Fruit fly (Drosophila melanogaster) whole organism, prepupa: Measurements from ENCODE around the gene Shc.

Source experiments
- Blimp-1 ChIP-seq: fragments of 200-800 bp; sonication (Bioruptor generic); optimal IDR thresholded peaks from 3 replicates; lab custom pipeline; 2017; ENCODE audit warnings: missing biosample characterization, missing genetic modification characterization, mild to moderate bottlenecking, moderate library complexity, missing genetic modification reagents
- CG10631 ChIP-seq: fragments of 200-800 bp; sonication (Bioruptor generic); optimal IDR thresholded peaks from 2 replicates; lab custom pipeline; 2016; ENCODE audit warnings: missing biosample characterization, missing genetic modification characterization
- CG10669 ChIP-seq: fragments of 200-800 bp; sonication (Bioruptor generic); optimal IDR thresholded peaks from 3 replicates; lab custom pipeline; 2018; ENCODE audit warnings: missing biosample characterization, mild to moderate bottlenecking, missing genetic modification characterization, moderate library complexity
- CG11294 ChIP-seq: fragments of 200-800 bp; sonication (Bioruptor generic); IDR thresholded peaks from 2 replicates; pipeline ENCODE4 v1.3.6; 2022; ENCODE audit warnings: missing biosample characterization, missing genetic modification characterization
- CG11762 ChIP-seq: fragments of 200-800 bp; sonication (Bioruptor generic); optimal IDR thresholded peaks from 3 replicates; lab custom pipeline; 2016; ENCODE audit warnings: missing biosample characterization, missing genetic modification characterization; ENCODE audit not compliant: insufficient read depth
- CG11902 ChIP-seq: fragments of 200-800 bp; sonication (Bioruptor generic); optimal IDR thresholded peaks from 3 replicates; lab custom pipeline; 2016; ENCODE audit warnings: missing biosample characterization, missing genetic modification characterization
- CG1621 ChIP-seq: fragments of 200-800 bp; sonication (Bioruptor generic); optimal IDR thresholded peaks from 3 replicates; lab custom pipeline; 2018; ENCODE audit warnings: missing biosample characterization, mild to moderate bottlenecking, missing genetic modification characterization
- CG16779 ChIP-seq: fragments of 200-800 bp; sonication (Bioruptor generic); optimal IDR thresholded peaks from 3 replicates; lab custom pipeline; 2017; ENCODE audit warnings: missing biosample characterization, mild to moderate bottlenecking, missing genetic modification characterization
- CG31627 ChIP-seq: fragments of 200-800 bp; sonication (Bioruptor generic); optimal IDR thresholded peaks from 3 replicates; lab custom pipeline; 2016; ENCODE audit warnings: missing biosample characterization, missing genetic modification characterization
- CG32006 ChIP-seq: fragments of 200-800 bp; sonication (Bioruptor generic); optimal IDR thresholded peaks from 3 replicates; lab custom pipeline; 2017; ENCODE audit warnings: missing biosample characterization, mild to moderate bottlenecking, missing genetic modification characterization
- CG3919 ChIP-seq: fragments of 200-800 bp; sonication (Bioruptor generic); optimal IDR thresholded peaks from 3 replicates; lab custom pipeline; 2016; ENCODE audit warnings: missing biosample characterization, missing genetic modification characterization
- CG6163 ChIP-seq: fragments of 200-800 bp; sonication (Bioruptor generic); IDR thresholded peaks from 3 replicates; pipeline ENCODE4 v1.3.6; 2022; ENCODE audit warnings: missing biosample characterization, missing genetic modification characterization
- CG6792 ChIP-seq: fragments of 200-800 bp; sonication (Bioruptor generic); optimal IDR thresholded peaks from 3 replicates; lab custom pipeline; 2016; ENCODE audit warnings: missing biosample characterization, missing genetic modification characterization
- CG6808 ChIP-seq: fragments of 200-800 bp; sonication (Bioruptor generic); optimal IDR thresholded peaks from 3 replicates; lab custom pipeline; 2017; ENCODE audit warnings: missing biosample characterization, missing genetic modification characterization, mild to moderate bottlenecking, moderate library complexity, missing genetic modification reagents
- CG8119 ChIP-seq: fragments of 200-800 bp; sonication (Bioruptor generic); IDR thresholded peaks from 3 replicates; pipeline ENCODE4 v1.3.6; 2022; ENCODE audit warnings: missing biosample characterization, missing genetic modification characterization
- CG8319 ChIP-seq: fragments of 200-800 bp; sonication (Bioruptor generic); optimal IDR thresholded peaks from 3 replicates; lab custom pipeline; 2016; ENCODE audit warnings: missing biosample characterization, missing genetic modification characterization
- Eip78C ChIP-seq: fragments of 200-800 bp; sonication (Bioruptor generic); peaks from one replicate; lab custom pipeline; 2016; ENCODE audit warnings: missing biosample characterization, missing genetic modification characterization
- Eip93F ChIP-seq: fragments of 200-800 bp; sonication (Bioruptor generic); optimal IDR thresholded peaks from 2 replicates; lab custom pipeline; 2016; ENCODE audit warnings: missing biosample characterization, mild to moderate bottlenecking, missing genetic modification characterization
- Hr39 ChIP-seq: fragments of 200-800 bp; sonication (Bioruptor generic); optimal IDR thresholded peaks from 2 replicates; lab custom pipeline; 2016; ENCODE audit warnings: missing biosample characterization, missing genetic modification characterization
- Met ChIP-seq: fragments of 200-800 bp; sonication (Bioruptor generic); optimal IDR thresholded peaks from 3 replicates; lab custom pipeline; 2016; ENCODE audit warnings: missing biosample characterization, missing genetic modification characterization
- Sox102F ChIP-seq: fragments of 200-800 bp; sonication (Bioruptor generic); optimal IDR thresholded peaks from 2 replicates; lab custom pipeline; 2016; ENCODE audit warnings: missing biosample characterization, mild to moderate bottlenecking, missing genetic modification characterization
- Sox14 ChIP-seq: fragments of 200-800 bp; sonication (Bioruptor generic); optimal IDR thresholded peaks from 3 replicates; lab custom pipeline; 2016; ENCODE audit warnings: missing biosample characterization, missing genetic modification characterization
- dac ChIP-seq: fragments of 200-800 bp; sonication (Bioruptor generic); optimal IDR thresholded peaks from 2 replicates; lab custom pipeline; 2017; ENCODE audit warnings: missing biosample characterization, mild to moderate bottlenecking, missing genetic modification characterization
- eg ChIP-seq: fragments of 200-800 bp; sonication (Bioruptor generic); IDR thresholded peaks from 3 replicates; pipeline ENCODE4 v1.3.6; 2022; ENCODE audit warnings: missing biosample characterization, missing genetic modification characterization
- esn ChIP-seq: fragments of 200-800 bp; sonication (Bioruptor generic); optimal IDR thresholded peaks from 2 replicates; lab custom pipeline; 2016; ENCODE audit warnings: missing biosample characterization, mild to moderate bottlenecking, missing genetic modification characterization, moderate library complexity
- fd59A ChIP-seq: fragments of 200-800 bp; sonication (Bioruptor generic); optimal IDR thresholded peaks from 2 replicates; lab custom pipeline; 2017; ENCODE audit warnings: missing biosample characterization, mild to moderate bottlenecking, missing genetic modification characterization, missing genetic modification reagents
- fd85E ChIP-seq: fragments of 200-800 bp; sonication (Bioruptor generic); optimal IDR thresholded peaks from 3 replicates; lab custom pipeline; 2016; ENCODE audit warnings: missing biosample characterization, missing genetic modification characterization
- fkh ChIP-seq: fragments of 200-800 bp; sonication (Bioruptor generic); optimal IDR thresholded peaks from 3 replicates; lab custom pipeline; 2017; ENCODE audit warnings: missing biosample characterization, mild to moderate bottlenecking, missing genetic modification characterization, moderate library complexity
- lz ChIP-seq: fragments of 200-800 bp; sonication (Bioruptor generic); optimal IDR thresholded peaks from 3 replicates; lab custom pipeline; 2016; ENCODE audit warnings: missing biosample characterization, missing genetic modification characterization
- net ChIP-seq: fragments of 200-800 bp; sonication (Bioruptor generic); optimal IDR thresholded peaks from 3 replicates; lab custom pipeline; 2016; ENCODE audit warnings: missing biosample characterization, missing genetic modification characterization
- ss ChIP-seq, 2 experiments: fragments of 200-800 bp; sonication (Bioruptor generic); optimal IDR thresholded peaks; 2 replicates in 1 of 2; 3 replicates in 1 of 2; lab custom pipeline; 2017 to 2018; ENCODE audit warnings: mild to moderate bottlenecking in 2 of 2, missing biosample characterization in 2 of 2, missing genetic modification characterization in 2 of 2, moderate library complexity in 1 of 2
- topi ChIP-seq: fragments of 200-800 bp; sonication (Bioruptor generic); optimal IDR thresholded peaks from 3 replicates; lab custom pipeline; 2016; ENCODE audit warnings: missing biosample characterization, missing genetic modification characterization
- vri ChIP-seq: fragments of 200-800 bp; sonication (Bioruptor generic); optimal IDR thresholded peaks from 3 replicates; lab custom pipeline; 2016; ENCODE audit warnings: missing biosample characterization, mild to moderate bottlenecking, missing genetic modification characterization

Shc gene

DNA sequence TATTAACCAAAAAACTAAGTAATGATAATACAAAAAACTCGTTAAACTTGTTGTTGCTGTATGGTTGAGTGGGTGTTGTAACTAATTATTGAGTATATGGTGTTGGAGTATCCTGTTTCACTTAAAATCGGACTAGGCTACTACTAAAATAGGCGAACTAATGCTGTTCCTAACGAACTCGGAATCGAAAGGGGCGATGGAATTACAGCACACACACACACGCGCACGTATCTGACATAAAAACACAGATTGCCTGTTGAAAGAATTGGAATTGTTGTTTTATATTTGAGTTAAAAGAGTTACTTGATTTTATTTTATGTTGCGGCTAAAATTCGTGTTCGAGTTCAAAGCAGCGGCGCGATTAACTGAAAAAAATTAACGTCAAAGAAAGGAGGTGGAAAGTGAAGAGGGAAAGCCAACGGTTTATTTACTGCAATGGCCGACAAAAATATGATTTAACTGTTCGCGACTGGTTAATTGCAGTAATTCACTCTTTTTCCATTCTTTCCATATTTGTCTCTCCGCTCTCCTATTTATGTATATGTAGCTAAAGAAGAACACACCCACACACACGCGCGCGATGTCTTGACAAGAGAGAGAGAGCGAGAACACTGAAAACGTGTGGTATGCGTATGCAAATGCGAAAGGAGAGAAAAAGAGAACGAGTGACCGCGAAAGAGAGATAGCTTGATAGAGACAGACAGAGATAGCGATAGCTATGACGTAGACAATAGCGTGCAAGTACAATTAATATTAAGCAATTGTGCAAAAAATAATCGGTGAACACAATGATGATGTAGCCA lies 25.3 kb upstream of the Shc start (continued):
- TF ChIP-seq vri (GFP tag; lab: Kevin White, UChicago), result peak; percentile 67
- TF ChIP-seq CG8119 (GFP tag; lab: Robert Waterston, UW), result no peak
- TF ChIP-seq CG6792, result no peak
- no peak for TF ChIP-seq Eip78C
- no peak for TF ChIP-seq fd85E (GFP tag; lab: Kevin White, UChicago)
- no peak for TF ChIP-seq Hr39
- TF ChIP-seq CG6163, result peak; percentile 56; the same call in 2 of the 3 replicates
- no peak for TF ChIP-seq esn (GFP tag; lab: Kevin White, UChicago)
- no peak for TF ChIP-seq Met (GFP tag; lab: Kevin White, UChicago)
- TF ChIP-seq dac (GFP tag; lab: Kevin White, UChicago), result no peak

DNA sequence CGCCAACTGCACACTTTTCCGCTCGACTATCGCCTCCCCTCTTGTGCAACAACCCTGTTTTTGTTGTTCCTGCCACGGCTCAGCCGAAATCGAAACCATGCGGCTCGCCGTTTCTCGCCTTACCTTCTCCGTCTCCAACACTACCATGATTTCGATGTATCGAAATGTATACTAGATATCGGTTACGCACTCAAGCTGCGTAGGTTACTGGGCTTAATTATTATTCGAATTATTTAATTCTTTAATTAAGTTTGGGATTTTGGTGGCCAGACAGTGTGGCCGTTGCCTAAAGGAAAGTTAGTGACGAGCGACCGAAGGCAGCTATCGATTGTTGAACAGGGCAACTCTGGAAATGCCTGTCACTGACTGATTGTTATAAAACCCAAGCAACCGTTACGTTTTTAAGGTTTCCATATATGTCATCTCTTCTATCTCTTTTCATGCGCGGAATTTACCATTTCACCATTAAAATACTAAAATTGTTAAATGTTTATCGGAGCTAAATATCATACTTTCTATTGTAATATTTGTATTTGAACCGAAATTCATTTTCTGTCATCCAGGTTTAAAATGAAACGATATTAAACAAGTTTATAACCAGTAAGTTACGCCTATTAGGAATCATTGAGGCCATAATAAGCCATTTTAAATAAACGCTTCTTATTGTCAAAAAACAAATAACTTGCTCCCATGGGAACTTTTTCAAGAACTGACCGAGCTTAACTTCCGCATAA lies 24.5 kb upstream of the Shc start, which contains the start of gene eIF4E1:
eIF4E1 (minus strand) TSS at position 304 of the 734 bp plus-strand sequence.
- no peak for TF ChIP-seq CG3919
- peak; percentile 8 for TF ChIP-seq topi (GFP tag; lab: Kevin White, UChicago)
- peak; percentile 14 for TF ChIP-seq lz (GFP tag; lab: Kevin White, UChicago)
- TF ChIP-seq Eip78C, result peak; percentile 83
- no peak for TF ChIP-seq CG10631 (GFP tag; lab: Kevin White, UChicago)
- no peak for TF ChIP-seq CG11294
- TF ChIP-seq CG6163, result 0 out of 3 replicates have a peak, but pooled peaks have one; percentile 0
- peak; percentile 9 for TF ChIP-seq CG31627
- TF ChIP-seq, all 60 proteins: peak for 5

DNA sequence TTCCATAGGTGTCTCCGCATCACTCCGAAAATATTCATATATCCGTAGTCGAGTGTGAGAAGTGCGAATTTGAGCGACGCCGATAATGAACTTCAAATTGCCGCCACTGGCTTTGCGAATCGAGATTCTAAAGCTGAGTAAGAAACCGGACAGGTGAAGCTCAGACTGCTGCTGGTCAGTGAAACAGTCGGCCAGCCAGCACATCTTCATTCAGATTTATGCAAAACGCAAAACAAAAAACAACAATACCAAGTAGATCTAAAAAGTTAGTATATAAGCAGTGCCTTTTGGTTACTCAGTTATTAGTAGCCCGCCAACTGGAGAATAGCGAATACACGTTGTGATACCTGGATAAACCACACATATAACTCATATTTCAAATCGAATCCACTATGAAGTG lies 22.3 kb upstream of the Shc start, which contains the start of gene Cpr67B:
Cpr67B (plus strand) TSS at position 301 of the 400 bp plus-strand sequence.
- TF ChIP-seq fd85E (GFP tag; lab: Kevin White, UChicago) (no peak), CG11294 (no peak), CG8319 (no peak), Blimp-1 (GFP tag; lab: Kevin White, UChicago) (no peak), fd59A (GFP tag; lab: Kevin White, UChicago) (no peak), CG32006 (GFP tag; lab: Kevin White, UChicago) (no peak), Met (GFP tag; lab: Kevin White, UChicago) (no peak), CG11762 (GFP tag; lab: Kevin White, UChicago) (no peak), eg (GFP tag; lab: Robert Waterston, UW) (no peak), ss (GFP tag; optimal IDR thresholded peaks at IDR 0.05; lab: Kevin White, UChicago) (no peak), dac (GFP tag; lab: Kevin White, UChicago) (no peak), CG10669 (GFP tag; lab: Kevin White, UChicago) (no peak), CG6808 (no peak), CG11902 (GFP tag; lab: Kevin White, UChicago) (no peak), CG10631 (GFP tag; lab: Kevin White, UChicago) (no peak), fkh (GFP tag; lab: Kevin White, UChicago) (no peak), CG6163 (no peak), Sox102F (no peak)

DNA sequence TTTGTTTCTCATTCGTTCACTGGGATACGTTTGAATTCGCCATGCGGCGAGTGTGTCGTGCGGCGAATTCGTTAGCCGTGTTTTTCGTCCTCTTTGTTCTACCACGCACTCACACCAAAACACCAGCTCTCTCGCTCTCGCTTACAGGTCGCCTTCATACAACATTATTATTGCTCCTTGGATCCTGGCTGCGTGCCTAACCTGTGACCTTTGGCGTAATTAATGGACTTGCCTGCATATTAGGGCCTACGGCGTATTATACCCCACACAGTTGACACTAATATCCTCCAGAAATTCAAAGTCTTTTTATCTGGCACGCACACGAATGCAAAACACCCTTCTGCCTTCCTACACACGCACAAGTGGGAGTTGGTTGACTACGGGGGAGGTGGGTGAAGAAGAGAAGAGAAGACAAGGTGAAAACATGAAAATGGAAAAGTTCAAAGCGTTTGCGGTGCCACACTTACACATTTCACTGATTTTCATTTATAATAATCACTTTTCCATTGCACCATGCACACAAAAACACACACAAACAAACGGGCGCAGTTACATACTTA lies 16.7 kb upstream of the Shc start:
- no peak for TF ChIP-seq Eip93F (GFP tag; lab: Kevin White, UChicago)
- peak; percentile 80 for TF ChIP-seq Sox14
- no peak for TF ChIP-seq dac (GFP tag; lab: Kevin White, UChicago)
- TF ChIP-seq net (GFP tag; lab: Kevin White, UChicago), result no peak
- no peak for TF ChIP-seq CG16779 (tag; lab: Kevin White, UChicago)
- TF ChIP-seq CG1621, result peak; percentile 52
- TF ChIP-seq CG8119 (GFP tag; lab: Robert Waterston, UW), result no peak
- no peak for TF ChIP-seq CG6163
- peak; percentile 23 to 41 for TF ChIP-seq ss (GFP tag; optimal IDR thresholded peaks at IDR 0.05; lab: Kevin White, UChicago)
